Fruit fly (Drosophila melanogaster): ENCODE measurements around the gene JTBR.

The JTBR gene

dm6 chr3L:1829539-1829938 lies 26.9 kb upstream of the JTBR start:
- TF ChIP-seq lab (GFP tag; optimal IDR thresholded peaks at IDR 0.05) (no peak), slbo (GFP tag; IDR thresholded peaks at IDR 0.05) (peak; percentile 26; the same call in 1 of the 2 replicates), Dip3 (GFP tag; optimal IDR thresholded peaks at IDR 0.05) (no peak), prd (optimal IDR thresholded peaks at IDR 0.05) (no peak), prd (GFP tag; IDR thresholded peaks at IDR 0.05) (0 out of 3 replicates have a peak, but pooled peaks have one; percentile 10), CG11247 (GFP tag; IDR thresholded peaks at IDR 0.05) (peak; percentile 31; the same call in 1 of the 2 replicates), Poxn (GFP tag; IDR thresholded peaks at IDR 0.05) (0 out of 2 replicates have a peak, but pooled peaks have one; percentile 4), Drgx (GFP tag; IDR thresholded peaks at IDR 0.05) (peak; percentile 82), tin (GFP tag; optimal IDR thresholded peaks at IDR 0.05) (no peak), al (GFP tag; IDR thresholded peaks at IDR 0.05) (0 out of 2 replicates have a peak, but pooled peaks have one; percentile 18), CG1792 (GFP tag; optimal IDR thresholded peaks at IDR 0.05) (no peak), Asciz (GFP tag; optimal IDR thresholded peaks at IDR 0.05) (no peak), wor (GFP tag; IDR thresholded peaks at IDR 0.05) (no peak), chif (GFP tag; optimal IDR thresholded peaks at IDR 0.05) (peak in 1 of 2 experiments; percentile 3), pzg (GFP tag; optimal IDR thresholded peaks at IDR 0.05) (no peak), Ptx1 (GFP tag; IDR thresholded peaks at IDR 0.05) (peak; percentile 30; the same call in 1 of the 2 replicates), bsh (GFP tag; optimal IDR thresholded peaks at IDR 0.05) (peak in 1 of 2 experiments; percentile 75), sd (tag; optimal IDR thresholded peaks at IDR 0.05) (no peak)

DNA sequence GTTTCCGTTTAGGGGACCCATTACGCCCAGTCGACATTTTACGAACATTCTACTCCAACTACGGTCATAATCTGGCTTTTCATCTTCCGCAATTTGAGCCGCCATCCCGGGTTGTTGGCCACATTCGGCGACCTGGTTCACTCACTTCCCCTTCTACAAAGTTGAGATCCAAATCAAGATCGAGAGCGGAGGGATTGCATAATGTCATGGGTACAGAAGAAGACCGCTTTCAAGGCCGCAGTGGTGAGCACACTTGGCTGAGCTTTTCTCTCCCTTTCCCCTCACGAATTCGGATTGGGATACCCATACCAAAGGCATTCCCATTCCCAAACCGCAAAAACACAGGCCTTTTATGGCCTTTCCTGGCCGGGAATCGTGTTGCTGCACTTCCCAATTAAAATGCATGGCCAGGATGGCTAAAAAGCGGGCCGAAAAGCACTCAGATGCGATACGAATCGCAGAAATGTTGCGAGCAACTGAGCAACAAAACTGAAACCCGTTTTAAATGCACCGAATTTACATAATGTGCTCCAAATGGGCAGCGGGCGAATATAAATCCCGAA lies 25.2 kb upstream of the JTBR start:
- TF ChIP-seq cad (GFP tag; optimal IDR thresholded peaks at IDR 0.05) = no peak
- 0 out of 3 replicates have a peak, but pooled peaks have one; percentile 10 for TF ChIP-seq CG11456 (GFP tag; IDR thresholded peaks at IDR 0.05)
- no peak for TF ChIP-seq CG9437 (GFP tag; optimal IDR thresholded peaks at IDR 0.05)
- TF ChIP-seq Trl (optimal IDR thresholded peaks at IDR 0.05) = no peak
- no peak for TF ChIP-seq Trl (GFP tag; optimal IDR thresholded peaks at IDR 0.05)

dm6 chr3L:1822365-1822764 lies 19.7 kb upstream of the JTBR start:
- TF ChIP-seq sens (GFP tag) = no peak
- no peak for TF ChIP-seq usp (GFP tag; optimal IDR thresholded peaks at IDR 0.05)
- peak; percentile 19 for TF ChIP-seq nom (GFP tag; optimal IDR thresholded peaks at IDR 0.05)

- peak; percentile 42 for TF ChIP-seq nom (GFP tag; optimal IDR thresholded peaks at IDR 0.05)
- no peak for TF ChIP-seq CG4328 (GFP tag; optimal IDR thresholded peaks at IDR 0.05)
Observed at dm6 chr3L:1821140-1821539, 18.5 kb upstream of the JTBR start.

dm6 chr3L:1818834-1819233 lies 16.2 kb upstream of the JTBR start:
- no peak for TF ChIP-seq CG7987 (GFP tag; optimal IDR thresholded peaks at IDR 0.05)
- no peak for TF ChIP-seq CG7928 (GFP tag; optimal IDR thresholded peaks at IDR 0.05)
- TF ChIP-seq CG15269 (tag; optimal IDR thresholded peaks at IDR 0.05) = peak; percentile 67
- no peak for TF ChIP-seq en (GFP tag; optimal IDR thresholded peaks at IDR 0.05)
- TF ChIP-seq B-H2 (GFP tag; optimal IDR thresholded peaks at IDR 0.05) = peak; percentile 35
- peak; percentile 96 for TF ChIP-seq chinmo (GFP tag; IDR thresholded peaks at IDR 0.05; ENCODE audit: partially characterized antibody)
- no peak for TF ChIP-seq CG6765 (GFP tag; optimal IDR thresholded peaks at IDR 0.05)
- no peak for TF ChIP-seq CG10321 (GFP tag; IDR thresholded peaks at IDR 0.05)
- TF ChIP-seq CG10543 (GFP tag; optimal IDR thresholded peaks at IDR 0.05) = peak; percentile 10
- TF ChIP-seq ftz-f1 (GFP tag; optimal IDR thresholded peaks at IDR 0.05) = peak; percentile 55
- TF ChIP-seq Sox102F (GFP tag; optimal IDR thresholded peaks at IDR 0.05) = peak; percentile 7
- TF ChIP-seq CG2199 (GFP tag; IDR thresholded peaks at IDR 0.05) = 0 out of 3 replicates have a peak, but pooled peaks have one; percentile 23
- peak; percentile 98 for TF ChIP-seq abd-A (tag; optimal IDR thresholded peaks at IDR 0.05)
- TF ChIP-seq Hsf (GFP tag; optimal IDR thresholded peaks at IDR 0.05) = no peak
- peak; percentile 59 for TF ChIP-seq CG13894 (tag; optimal IDR thresholded peaks at IDR 0.05)
- TF ChIP-seq cwo (GFP tag; optimal IDR thresholded peaks at IDR 0.05) = peak; percentile 25
- no peak for TF ChIP-seq repo (GFP tag; optimal IDR thresholded peaks at IDR 0.05)
- TF ChIP-seq CG8281 (tag; optimal IDR thresholded peaks at IDR 0.05) = no peak
